Worm (Caenorhabditis elegans) whole organism, midembryonic: ENCODE data around the gene str-176.

Experiments
- T22C8.4 ChIP-seq: fragments of 200-800 bp; sonication (Bioruptor generic); IDR thresholded peaks from 2 replicates; pipeline ENCODE4 v1.3.6; 2022; ENCODE audit warnings: missing genetic modification characterization, missing compliant biosample characterization
- cog-1 ChIP-seq: sonication (generic microtip); optimal IDR thresholded peaks from 2 replicates; lab custom pipeline; 2016; ENCODE audit warnings: missing genetic modification characterization, missing compliant biosample characterization
- flt-1 ChIP-seq: fragments of 200-800 bp; sonication (Bioruptor generic); IDR thresholded peaks from 2 replicates; pipeline ENCODE4 v1.3.6; 2022; ENCODE audit warnings: missing genetic modification characterization, missing compliant biosample characterization
- klf-2 ChIP-seq: fragments of 200-800 bp; sonication (Bioruptor generic); conservative IDR thresholded peaks from 2 replicates; pipeline ENCODE4 v1.3.6; 2022; ENCODE audit warnings: missing genetic modification reagents, missing genetic modification characterization, missing compliant biosample characterization
- med-1 ChIP-seq: sonication (generic microtip); optimal IDR thresholded peaks from 2 replicates; lab custom pipeline; 2017; ENCODE audit warnings: missing genetic modification characterization, mild to moderate bottlenecking, missing compliant biosample characterization, antibody characterized with exemption, missing genetic modification reagents; ENCODE audit not compliant: insufficient read depth
- ref-1 ChIP-seq: fragments of 200-800 bp; sonication (Bioruptor generic); conservative IDR thresholded peaks from 2 replicates; pipeline ENCODE4 v1.3.6; 2022; ENCODE audit warnings: missing genetic modification reagents, missing genetic modification characterization, missing compliant biosample characterization
- tab-1 ChIP-seq: fragments of 200-800 bp; sonication (Bioruptor generic); IDR thresholded peaks from 2 replicates; pipeline ENCODE4 v1.3.6; 2022; ENCODE audit warnings: missing genetic modification characterization, missing compliant biosample characterization
- ztf-23 ChIP-seq: fragments of 200-800 bp; sonication (Bioruptor generic); IDR thresholded peaks from 2 replicates; pipeline ENCODE4 v1.3.6; 2022; ENCODE audit warnings: missing genetic modification reagents, missing genetic modification characterization, missing compliant biosample characterization
- ztf-29 ChIP-seq: fragments of 200-800 bp; sonication (Bioruptor generic); IDR thresholded peaks from 2 replicates; pipeline ENCODE4 v1.3.6; 2022; ENCODE audit warnings: missing genetic modification reagents, missing genetic modification characterization, missing compliant biosample characterization

- no peak for TF ChIP-seq ztf-23
- TF ChIP-seq ref-1 (GFP tag; lab: Robert Waterston, UW), result no peak
- no peak for TF ChIP-seq T22C8.4
- TF ChIP-seq tab-1 (GFP tag; lab: Robert Waterston, UW), result no peak
- no peak for TF ChIP-seq flt-1 (GFP tag; lab: Robert Waterston, UW)
- TF ChIP-seq cog-1 (tag; lab: Kevin White, UChicago), result no peak
- TF ChIP-seq med-1 (GFP tag; lab: Kevin White, UChicago), result no peak
- TF ChIP-seq ztf-29 (GFP tag; lab: Robert Waterston, UW), result no peak
- TF ChIP-seq klf-2 (GFP tag; lab: Robert Waterston, UW), result no peak
Observed at ce11 chrIV:8511056-8511455, 47.4 kb upstream of the str-176 start, which contains the start of gene mes-6.
